Worm (Caenorhabditis elegans): ENCODE measurements around the gene ZK105.5.

The ZK105.5 gene

ce11 chrV:7717629-7718028, at the start of gene ZK105.5:
TSS of gene ZK105.5 (minus strand) at chrV:7717729.
- no peak for TF ChIP-seq ama-1 (optimal IDR thresholded peaks at IDR 0.05)
- TF ChIP-seq ama-1 (GFP tag; optimal IDR thresholded peaks at IDR 0.05) = no peak
- no peak for TF ChIP-seq hsf-1 (GFP tag; IDR thresholded peaks at IDR 0.05)
- TF ChIP-seq repo-1 (tag; optimal IDR thresholded peaks at IDR 0.05) = no peak
- TF ChIP-seq mxl-1 (tag; optimal IDR thresholded peaks at IDR 0.05) = no peak
- TF ChIP-seq hlh-26 (GFP tag; conservative IDR thresholded peaks at IDR 0.05) = no peak
- no peak for TF ChIP-seq madf-6 (GFP tag; IDR thresholded peaks at IDR 0.05)
- no peak for TF ChIP-seq D2030.7 (GFP tag; IDR thresholded peaks at IDR 0.05)
- TF ChIP-seq madf-8 (GFP tag; conservative IDR thresholded peaks at IDR 0.05) = no peak
- TF ChIP-seq unc-62 (GFP tag; optimal IDR thresholded peaks at IDR 0.05) = no peak

- TF ChIP-seq snpc-4 (GFP tag; optimal IDR thresholded peaks at IDR 0.05) (no peak), snpc-4 (tag; optimal IDR thresholded peaks at IDR 0.05) (no peak), Y53G8AR.9 (GFP tag; conservative IDR thresholded peaks at IDR 0.05) (0 out of 2 replicates have a peak, but pooled peaks have one; percentile 1)
These were observed 44.4 kb upstream of the ZK105.5 start for ce11 chrV:7761906-7762305.

ce11 chrV:7760174-7760573, 42.6 kb upstream of the ZK105.5 start, which contains the start of gene hint-3:
TSS of gene hint-3 (plus strand) at chrV:7760474.
- TF ChIP-seq hlh-12 (tag; optimal IDR thresholded peaks at IDR 0.05) = no peak
- TF ChIP-seq nhr-80 (tag; optimal IDR thresholded peaks at IDR 0.05) = peak; percentile 28
- TF ChIP-seq Y56A3A.18 (GFP tag; IDR thresholded peaks at IDR 0.05) = no peak

- peak; percentile 33 for TF ChIP-seq lin-40 (tag; optimal IDR thresholded peaks at IDR 0.05)
- no peak for TF ChIP-seq attf-3 (GFP tag; conservative IDR thresholded peaks at IDR 0.05)
- TF ChIP-seq somi-1 (GFP tag; optimal IDR thresholded peaks at IDR 0.05) = peak; percentile 61
- peak; percentile 44 for TF ChIP-seq ceh-27 (GFP tag; optimal IDR thresholded peaks at IDR 0.05)
- TF ChIP-seq pha-4 (tag; optimal IDR thresholded peaks at IDR 0.05) = no peak
- TF ChIP-seq lin-35 (GFP tag; optimal IDR thresholded peaks at IDR 0.05) = peak in 1 of 3 experiments; percentile 5
- no peak for TF ChIP-seq zim-3 (tag; optimal IDR thresholded peaks at IDR 0.05)
- no peak for TF ChIP-seq D2030.7 (GFP tag; IDR thresholded peaks at IDR 0.05)
- TF ChIP-seq egrh-3 (GFP tag; IDR thresholded peaks at IDR 0.05) = no peak
- no peak for TF ChIP-seq dox-1 (GFP tag; IDR thresholded peaks at IDR 0.05)
- no peak for TF ChIP-seq ets-4 (GFP tag; optimal IDR thresholded peaks at IDR 0.05)
- TF ChIP-seq K12H6.12 (tag; optimal IDR thresholded peaks at IDR 0.05) = peak; percentile 73
- no peak for TF ChIP-seq dpl-1 (GFP tag; optimal IDR thresholded peaks at IDR 0.05)
These were observed 41.7 kb upstream of the ZK105.5 start for ce11 chrV:7759270-7759669.

- TF ChIP-seq mes-4 (tag; optimal IDR thresholded peaks at IDR 0.05) = no peak
- TF ChIP-seq D2030.7 (GFP tag; IDR thresholded peaks at IDR 0.05) = no peak
- no peak for TF ChIP-seq egrh-3 (GFP tag; IDR thresholded peaks at IDR 0.05)
- no peak for TF ChIP-seq K12H6.12 (tag; optimal IDR thresholded peaks at IDR 0.05)
- no peak for TF ChIP-seq mel-28 (tag; optimal IDR thresholded peaks at IDR 0.05; ENCODE audit: borderline replicate concordance)
- TF ChIP-seq Y67H2A.10 (GFP tag; conservative IDR thresholded peaks at IDR 0.05) = no peak
- no peak for TF ChIP-seq aptf-2 (GFP tag; conservative IDR thresholded peaks at IDR 0.05)
- TF ChIP-seq ZK185.1 (tag; optimal IDR thresholded peaks at IDR 0.05; ENCODE audit: poor library complexity, severe bottlenecking) = no peak
- TF ChIP-seq nhr-179 (tag; optimal IDR thresholded peaks at IDR 0.05) = no peak
These were observed 38.5 kb upstream of the ZK105.5 start for ce11 chrV:7755991-7756390.

Data from whole organism, young adult.